Worm (Caenorhabditis elegans) whole organism, L4 larva: ENCODE measurements around the gene F28B1.2.

ENCODE experiments used
- F10B5.3 ChIP-seq: sonication (generic microtip); optimal IDR thresholded peaks from 2 replicates; lab custom pipeline; 2016; ENCODE audit warnings: mild to moderate bottlenecking, missing genetic modification characterization, missing compliant biosample characterization
- F44E2.7 ChIP-seq: fragments of 200-800 bp; sonication (Bioruptor generic); IDR thresholded peaks from 2 replicates; pipeline ENCODE4 v2.1.2; 2022; ENCODE audit warnings: missing genetic modification characterization, missing compliant biosample characterization
- Y75B8A.6 ChIP-seq: fragments of 200-800 bp; sonication (Bioruptor generic); IDR thresholded peaks from 2 replicates; pipeline ENCODE4 v1.3.6; 2022; ENCODE audit warnings: missing genetic modification reagents, missing genetic modification characterization, missing compliant biosample characterization
- ZK546.5 ChIP-seq, 2 experiments: sonication (generic microtip); optimal IDR thresholded peaks; 2 replicates each; lab custom pipeline; 2017; ENCODE audit warnings: missing biosample characterization in 2 of 2, missing genetic modification characterization in 2 of 2
- aha-1 ChIP-seq: fragments of 150-350 bp; peaks from one replicate; lab custom pipeline; 2014; ENCODE audit warnings: missing biosample characterization, missing genetic modification characterization
- arid-1 ChIP-seq: fragments of 200-800 bp; sonication (Bioruptor generic); conservative IDR thresholded peaks from 2 replicates; pipeline ENCODE4 v1.3.6; 2022; ENCODE audit warnings: missing genetic modification reagents, missing genetic modification characterization, missing compliant biosample characterization
- ceh-28 ChIP-seq: fragments of 150-350 bp; optimal IDR thresholded peaks from 2 replicates; lab custom pipeline; 2014; ENCODE audit warnings: missing biosample characterization, missing genetic modification reagents, missing genetic modification characterization
- ceh-32 ChIP-seq: sonication (generic microtip); optimal IDR thresholded peaks from 2 replicates; lab custom pipeline; 2016; ENCODE audit warnings: mild to moderate bottlenecking, missing genetic modification characterization, missing compliant biosample characterization; ENCODE audit not compliant: poor library complexity
- ceh-44 ChIP-seq: fragments of 200-800 bp; sonication (Bioruptor generic); IDR thresholded peaks from 2 replicates; pipeline ENCODE4 v1.3.6; 2022; ENCODE audit warnings: missing genetic modification reagents, missing genetic modification characterization, missing compliant biosample characterization
- cey-2 ChIP-seq: sonication (generic microtip); optimal IDR thresholded peaks from 3 replicates; lab custom pipeline; 2017; ENCODE audit warnings: missing genetic modification characterization, mild to moderate bottlenecking, missing compliant biosample characterization, antibody characterized with exemption, borderline replicate concordance; ENCODE audit not compliant: insufficient read depth
- ctbp-1 ChIP-seq: fragments of 200-800 bp; sonication (Bioruptor generic); IDR thresholded peaks from 2 replicates; pipeline ENCODE4 v1.3.6; 2022; ENCODE audit warnings: missing genetic modification reagents, missing genetic modification characterization, missing compliant biosample characterization
- daf-16 ChIP-seq, 3 experiments: sonication (generic microtip); optimal IDR thresholded peaks; 2 replicates each; lab custom pipeline; 2016 to 2017; ENCODE audit warnings: missing genetic modification characterization in 3 of 3, missing genetic modification reagents in 3 of 3, mild to moderate bottlenecking in 2 of 3, missing compliant biosample characterization in 2 of 3, missing biosample characterization in 1 of 3, moderate library complexity in 1 of 3
- daf-8 ChIP-seq: fragments of 200-800 bp; sonication (Bioruptor generic); IDR thresholded peaks from 2 replicates; pipeline ENCODE4 v1.3.6; 2022; ENCODE audit warnings: missing genetic modification characterization, missing compliant biosample characterization
- dmd-6 ChIP-seq: fragments of 200-800 bp; sonication (Bioruptor generic); IDR thresholded peaks from 2 replicates; pipeline ENCODE4 v1.3.6; 2022; ENCODE audit warnings: missing genetic modification reagents, missing genetic modification characterization, missing compliant biosample characterization
- dmd-9 ChIP-seq: fragments of 200-800 bp; sonication (Bioruptor generic); IDR thresholded peaks from 2 replicates; pipeline ENCODE4 v1.3.6; 2022; ENCODE audit warnings: missing genetic modification reagents, missing genetic modification characterization, missing compliant biosample characterization
- hlh-11 ChIP-seq: fragments of 200-800 bp; sonication (Bioruptor generic); optimal IDR thresholded peaks from 2 replicates; lab custom pipeline; 2018; ENCODE audit warnings: mild to moderate bottlenecking, missing genetic modification characterization, missing compliant biosample characterization
- jun-1 ChIP-seq: fragments of 150-350 bp; optimal IDR thresholded peaks from 2 replicates; lab custom pipeline; 2014; ENCODE audit warnings: missing biosample characterization, missing genetic modification reagents, missing genetic modification characterization
- lin-13 ChIP-seq: fragments of 150-350 bp; optimal IDR thresholded peaks from 2 replicates; lab custom pipeline; 2014; ENCODE audit warnings: missing biosample characterization, missing genetic modification reagents, missing genetic modification characterization
- lin-38 ChIP-seq: fragments of 200-800 bp; sonication (Bioruptor generic); IDR thresholded peaks from 2 replicates; pipeline ENCODE4 v1.3.6; 2022; ENCODE audit warnings: missing genetic modification reagents, missing genetic modification characterization, missing compliant biosample characterization
- madf-5 ChIP-seq, 2 experiments: fragments of 200-800 bp; sonication (Bioruptor generic); IDR thresholded peaks; 2 replicates each; pipeline ENCODE4 v1.3.6; 2022; ENCODE audit warnings: missing compliant biosample characterization in 2 of 2, missing genetic modification characterization in 2 of 2
- madf-9 ChIP-seq: fragments of 200-800 bp; sonication (Bioruptor generic); conservative IDR thresholded peaks from 2 replicates; pipeline ENCODE4 v1.3.6; 2022; ENCODE audit warnings: missing genetic modification reagents, missing genetic modification characterization, missing compliant biosample characterization
- mxl-2 ChIP-seq: fragments of 200-800 bp; sonication (Bioruptor generic); conservative IDR thresholded peaks from 2 replicates; pipeline ENCODE4 v1.3.6; 2022; ENCODE audit warnings: missing genetic modification reagents, missing genetic modification characterization, missing compliant biosample characterization
- nhr-11 ChIP-seq: fragments of 150-350 bp; optimal IDR thresholded peaks from 2 replicates; lab custom pipeline; 2014; ENCODE audit warnings: missing biosample characterization, missing genetic modification characterization
- nhr-237 ChIP-seq: sonication (generic microtip); optimal IDR thresholded peaks from 2 replicates; lab custom pipeline; 2017; ENCODE audit warnings: missing biosample characterization, missing genetic modification characterization
- nhr-25 ChIP-seq: sonication (generic microtip); optimal IDR thresholded peaks from 2 replicates; lab custom pipeline; 2017; ENCODE audit warnings: missing genetic modification characterization, mild to moderate bottlenecking, missing compliant biosample characterization, antibody characterized with exemption, moderate library complexity, borderline replicate concordance; ENCODE audit not compliant: insufficient read depth
- nhr-28 ChIP-seq: fragments of 150-350 bp; optimal IDR thresholded peaks from 2 replicates; lab custom pipeline; 2014; ENCODE audit warnings: missing biosample characterization, missing genetic modification characterization
- nhr-48 ChIP-seq: sonication (generic microtip); optimal IDR thresholded peaks from 2 replicates; lab custom pipeline; 2016; ENCODE audit warnings: mild to moderate bottlenecking, missing genetic modification characterization, missing compliant biosample characterization
- pha-4 ChIP-seq, 2 experiments: fragments of 150-350 bp in 1 of 2; fragments of 200-800 bp in 1 of 2; sonication (Bioruptor generic) in 1 of 2; IDR thresholded peaks in 1 of 2; optimal IDR thresholded peaks in 1 of 2; 2 replicates each; pipeline versions ENCODE4 v1.3.6 to Lab custom; 2014 to 2022; ENCODE audit warnings: missing genetic modification characterization in 2 of 2, missing genetic modification reagents in 2 of 2, missing biosample characterization in 1 of 2, missing compliant biosample characterization in 1 of 2
- pqm-1 ChIP-seq: sonication (generic microtip); optimal IDR thresholded peaks from 2 replicates; lab custom pipeline; 2017; ENCODE audit warnings: missing biosample characterization, missing genetic modification characterization
- snpc-1.2 ChIP-seq: fragments of 200-800 bp; sonication (Bioruptor generic); IDR thresholded peaks from 2 replicates; pipeline ENCODE4 v1.3.6; 2022; ENCODE audit warnings: missing genetic modification reagents, missing genetic modification characterization, missing compliant biosample characterization
- spr-1 ChIP-seq: sonication (generic microtip); optimal IDR thresholded peaks from 2 replicates; lab custom pipeline; 2016; ENCODE audit warnings: mild to moderate bottlenecking, missing genetic modification characterization, missing compliant biosample characterization
- spr-3 ChIP-seq: fragments of 200-800 bp; sonication (Bioruptor generic); optimal IDR thresholded peaks from 2 replicates; lab custom pipeline; 2018; ENCODE audit warnings: mild to moderate bottlenecking, missing genetic modification characterization, missing compliant biosample characterization
- unc-130 ChIP-seq: sonication (generic microtip); optimal IDR thresholded peaks from 2 replicates; lab custom pipeline; 2016; ENCODE audit warnings: missing genetic modification reagents, missing genetic modification characterization, missing compliant biosample characterization
- unc-62 ChIP-seq, 3 experiments: fragments of 150-350 bp in 1 of 3; sonication (generic microtip); optimal IDR thresholded peaks in 2 of 3; peaks in 1 of 3; 1 replicate in 1 of 3; 2 replicates in 2 of 3; lab custom pipeline; 2014 to 2017; ENCODE audit warnings: missing biosample characterization in 3 of 3, missing genetic modification characterization in 3 of 3, missing genetic modification reagents in 3 of 3, missing genotype in 1 of 3
- vab-7 ChIP-seq: fragments of 200-800 bp; sonication (Bioruptor generic); IDR thresholded peaks from 2 replicates; pipeline ENCODE4 v1.3.6; 2022; ENCODE audit warnings: missing genetic modification reagents, missing genetic modification characterization, missing compliant biosample characterization
- ztf-11 ChIP-seq: fragments of 150-350 bp; optimal IDR thresholded peaks from 2 replicates; lab custom pipeline; 2014; ENCODE audit warnings: missing biosample characterization, missing genetic modification characterization

The F28B1.2 gene

ce11 chrV:17009342-17010064, 35.1 kb upstream of the F28B1.2 start, which contains the start of the genes clc-12 and clec-240:
Gene clc-12 (minus strand): TSS chrV:17009388.
Gene clec-240 (plus strand): TSS chrV:17010014.
- peak; percentile 15 for TF ChIP-seq nhr-28
- peak; percentile 14 for TF ChIP-seq pqm-1 (tag; lab: Kevin White, UChicago)
- no peak for TF ChIP-seq F10B5.3 (tag; lab: Kevin White, UChicago)
- TF ChIP-seq unc-62 (GFP tag; optimal IDR thresholded peaks at IDR 0.05 in 1 of 2; lab: Kevin White, UChicago): peak in 1 of 2 experiments; percentile 26
- TF ChIP-seq unc-62 (tag; optimal IDR thresholded peaks at IDR 0.05; lab: Kevin White, UChicago): no peak
- peak; percentile 47; the same call in 1 of the 2 replicates for TF ChIP-seq dmd-6 (GFP tag; lab: Robert Waterston, UW)

- TF ChIP-seq nhr-11 (no peak), F44E2.7 (GFP tag; lab: Robert Waterston, UW) (no peak), arid-1 (GFP tag; lab: Robert Waterston, UW) (no peak), ceh-28 (tag; lab: Kevin White, UChicago) (no peak), madf-5 (GFP tag; IDR thresholded peaks at IDR 0.05; lab: Robert Waterston, UW) (no peak), madf-9 (GFP tag; lab: Robert Waterston, UW) (no peak), cey-2 (tag; lab: Kevin White, UChicago) (no peak), ztf-11 (no peak), vab-7 (GFP tag; lab: Robert Waterston, UW) (no peak), spr-3 (no peak), ceh-44 (GFP tag; lab: Robert Waterston, UW) (no peak), hlh-11 (no peak), daf-16 (GFP tag; optimal IDR thresholded peaks at IDR 0.05; lab: Kevin White, UChicago) (no peak), daf-16 (tag; optimal IDR thresholded peaks at IDR 0.05; lab: Kevin White, UChicago) (no peak), unc-130 (no peak), spr-1 (tag; lab: Kevin White, UChicago) (no peak), ctbp-1 (GFP tag; lab: Robert Waterston, UW) (no peak)
- TF ChIP-seq, all 104 proteins: peak for 0
Measured at ce11 chrV:17013232-17013631, 31.4 kb upstream of the F28B1.2 start, which contains the start of gene clec-241. Gene clec-241 (minus strand): TSS chrV:17013332.

- TF ChIP-seq pha-4 (GFP tag; IDR thresholded peaks at IDR 0.05; lab: Robert Waterston, UW): no peak
- TF ChIP-seq pha-4 (tag; optimal IDR thresholded peaks at IDR 0.05; lab: Kevin White, UChicago): no peak
- peak; percentile 44 for TF ChIP-seq nhr-28
- no peak for TF ChIP-seq nhr-25
- no peak for TF ChIP-seq dmd-9
- no peak for TF ChIP-seq daf-16 (GFP tag; optimal IDR thresholded peaks at IDR 0.05; lab: Kevin White, UChicago)
- no peak for TF ChIP-seq daf-16 (tag; optimal IDR thresholded peaks at IDR 0.05; lab: Kevin White, UChicago)
- no peak for TF ChIP-seq F44E2.7 (GFP tag; lab: Robert Waterston, UW)
- TF ChIP-seq mxl-2 (GFP tag; lab: Robert Waterston, UW): no peak
- peak in 1 of 2 experiments; percentile 11 for TF ChIP-seq unc-62 (GFP tag; optimal IDR thresholded peaks at IDR 0.05 in 1 of 2; lab: Kevin White, UChicago)
- TF ChIP-seq unc-62 (tag; optimal IDR thresholded peaks at IDR 0.05; lab: Kevin White, UChicago): no peak
- no peak for TF ChIP-seq lin-38 (GFP tag; lab: Robert Waterston, UW)
- no peak for TF ChIP-seq nhr-237
- TF ChIP-seq lin-13: no peak
- TF ChIP-seq dmd-6 (GFP tag; lab: Robert Waterston, UW): peak; percentile 79
- TF ChIP-seq pqm-1 (tag; lab: Kevin White, UChicago): peak; percentile 21
- no peak for TF ChIP-seq daf-8 (GFP tag; lab: Robert Waterston, UW)
- TF ChIP-seq jun-1: no peak
- TF ChIP-seq snpc-1.2 (GFP tag; lab: Robert Waterston, UW): no peak
- no peak for TF ChIP-seq ceh-32 (tag; lab: Kevin White, UChicago)
- TF ChIP-seq Y75B8A.6 (GFP tag; lab: Robert Waterston, UW): no peak
- TF ChIP-seq aha-1 (tag; lab: Kevin White, UChicago): peak; percentile 22
- TF ChIP-seq ZK546.5 (tag; optimal IDR thresholded peaks at IDR 0.05; lab: Kevin White, UChicago): no peak
- peak; percentile 22 for TF ChIP-seq hlh-11
- no peak for TF ChIP-seq nhr-48 (tag; lab: Kevin White, UChicago)
Measured at ce11 chrV:17014050-17014449, 30.6 kb upstream of the F28B1.2 start, which contains the start of gene clc-13. Gene clc-13 (plus strand): TSS chrV:17014408.
